Worm (Caenorhabditis elegans) whole organism, L3 larva: ENCODE measurements around the gene str-221.

Experiments
- R02D3.7 ChIP-seq: fragments of 150-350 bp; optimal IDR thresholded peaks from 2 replicates; lab custom pipeline; 2014; ENCODE audit warnings: missing biosample characterization, missing genetic modification characterization
- ZK546.5 ChIP-seq: sonication (generic microtip); optimal IDR thresholded peaks from 2 replicates; lab custom pipeline; 2017; ENCODE audit warnings: missing biosample characterization, missing genetic modification characterization
- ama-1 ChIP-seq: fragments of 150-350 bp; optimal IDR thresholded peaks from 2 replicates; lab custom pipeline; 2018
- ceh-16 ChIP-seq: sonication (generic microtip); optimal IDR thresholded peaks from 2 replicates; lab custom pipeline; 2017; ENCODE audit warnings: missing biosample characterization, missing genetic modification characterization
- ceh-82 ChIP-seq: fragments of 150-350 bp; optimal IDR thresholded peaks from 2 replicates; lab custom pipeline; 2014; ENCODE audit warnings: missing biosample characterization, missing genetic modification characterization
- ceh-9 ChIP-seq: sonication (generic microtip); optimal IDR thresholded peaks from 2 replicates; lab custom pipeline; 2018; ENCODE audit warnings: missing biosample characterization, missing genetic modification characterization
- egl-27 ChIP-seq: sonication (generic microtip); optimal IDR thresholded peaks from 4 replicates; lab custom pipeline; 2017; ENCODE audit warnings: missing biosample characterization, missing genetic modification reagents, missing genetic modification characterization
- egl-5 ChIP-seq: fragments of 150-350 bp; optimal IDR thresholded peaks from 2 replicates; lab custom pipeline; 2017; ENCODE audit warnings: missing biosample characterization, missing genetic modification reagents, missing genetic modification characterization, inconsistent platforms
- elt-2 ChIP-seq: sonication (generic microtip); optimal IDR thresholded peaks from 2 replicates; lab custom pipeline; 2016; ENCODE audit warnings: missing genetic modification reagents, mild to moderate bottlenecking, missing genetic modification characterization, missing compliant biosample characterization
- fkh-2 ChIP-seq: fragments of 150-350 bp; optimal IDR thresholded peaks from 2 replicates; lab custom pipeline; 2014; ENCODE audit warnings: missing biosample characterization, missing genetic modification reagents, missing genetic modification characterization
- fos-1 ChIP-seq: fragments of 150-350 bp; optimal IDR thresholded peaks from 2 replicates; lab custom pipeline; 2014; ENCODE audit warnings: missing biosample characterization, missing genetic modification characterization
- hmg-11 ChIP-seq: sonication (generic microtip); optimal IDR thresholded peaks from 2 replicates; lab custom pipeline; 2016; ENCODE audit warnings: missing genetic modification characterization, missing compliant biosample characterization
- lin-15B ChIP-seq: fragments of 150-350 bp; optimal IDR thresholded peaks from 2 replicates; lab custom pipeline; 2014; ENCODE audit warnings: missing biosample characterization, missing genetic modification characterization
- lin-39 ChIP-seq: fragments of 150-350 bp; optimal IDR thresholded peaks from 2 replicates; lab custom pipeline; 2018; ENCODE audit warnings: missing biosample characterization, missing genetic modification reagents, missing genetic modification characterization
- lsy-12 ChIP-seq: sonication (generic microtip); optimal IDR thresholded peaks from 2 replicates; lab custom pipeline; 2016; ENCODE audit warnings: mild to moderate bottlenecking, missing genetic modification characterization, missing compliant biosample characterization
- mdl-1 ChIP-seq: fragments of 150-350 bp; optimal IDR thresholded peaks from 2 replicates; lab custom pipeline; 2014; ENCODE audit warnings: missing biosample characterization, missing genetic modification characterization
- nfya-1 ChIP-seq: sonication (generic microtip); optimal IDR thresholded peaks from 2 replicates; lab custom pipeline; 2017; ENCODE audit warnings: missing genetic modification characterization, mild to moderate bottlenecking, missing compliant biosample characterization, antibody characterized with exemption, moderate library complexity; ENCODE audit not compliant: insufficient read depth
- nhr-12 ChIP-seq: fragments of 150-350 bp; optimal IDR thresholded peaks from 2 replicates; lab custom pipeline; 2014; ENCODE audit warnings: missing biosample characterization, missing genetic modification characterization
- nhr-23 ChIP-seq: fragments of 150-350 bp; optimal IDR thresholded peaks from 2 replicates; lab custom pipeline; 2014; ENCODE audit warnings: missing biosample characterization, missing genetic modification reagents, missing genetic modification characterization
- nhr-237 ChIP-seq: fragments of 150-350 bp; optimal IDR thresholded peaks from 2 replicates; lab custom pipeline; 2014; ENCODE audit warnings: missing biosample characterization, missing genetic modification characterization
- nhr-25 ChIP-seq: sonication (generic microtip); optimal IDR thresholded peaks from 2 replicates; lab custom pipeline; 2017; ENCODE audit warnings: missing biosample characterization, missing genetic modification characterization
- nhr-28 ChIP-seq: fragments of 150-350 bp; optimal IDR thresholded peaks from 2 replicates; lab custom pipeline; 2014; ENCODE audit warnings: missing biosample characterization, missing genetic modification characterization
- nhr-67 ChIP-seq: fragments of 150-350 bp; optimal IDR thresholded peaks from 2 replicates; lab custom pipeline; 2014; ENCODE audit warnings: missing biosample characterization, missing genetic modification characterization
- nhr-77 ChIP-seq: fragments of 150-350 bp; optimal IDR thresholded peaks from 2 replicates; lab custom pipeline; 2014; ENCODE audit warnings: missing biosample characterization, missing genetic modification characterization
- pha-4 ChIP-seq: fragments of 150-350 bp; optimal IDR thresholded peaks from 2 replicates; lab custom pipeline; 2014; ENCODE audit warnings: missing biosample characterization, missing genetic modification reagents, missing genetic modification characterization
- skn-1 ChIP-seq: fragments of 150-350 bp; optimal IDR thresholded peaks from 2 replicates; lab custom pipeline; 2014; ENCODE audit warnings: missing biosample characterization, missing genetic modification characterization
- snpc-4 ChIP-seq: fragments of 150-350 bp; optimal IDR thresholded peaks from 2 replicates; lab custom pipeline; 2014; ENCODE audit warnings: missing biosample characterization, missing genetic modification characterization
- zag-1 ChIP-seq: fragments of 150-350 bp; optimal IDR thresholded peaks from 2 replicates; lab custom pipeline; 2014; ENCODE audit warnings: missing biosample characterization, missing genetic modification characterization
- ztf-11 ChIP-seq: fragments of 150-350 bp; optimal IDR thresholded peaks from 2 replicates; lab custom pipeline; 2014; ENCODE audit warnings: missing biosample characterization, missing genetic modification characterization
- ztf-4 ChIP-seq: fragments of 150-350 bp; optimal IDR thresholded peaks from 2 replicates; lab custom pipeline; 2014; ENCODE audit warnings: missing biosample characterization, missing genetic modification characterization

Gene str-221

ce11 chrV:1629329-1629728 lies 10.8 kb upstream of the str-221 start, which contains the start of gene nhr-238:
Gene nhr-238, minus strand, starts transcription at chrV:1629432.
- TF ChIP-seq nhr-28 (tag; lab: Kevin White, UChicago) (peak; percentile 50), nhr-77 (tag; lab: Kevin White, UChicago) (peak; percentile 66), ZK546.5 (tag; lab: Kevin White, UChicago) (peak; percentile 47), ceh-16 (tag; lab: Kevin White, UChicago) (no peak), zag-1 (tag; lab: Kevin White, UChicago) (no peak), pha-4 (tag; lab: Kevin White, UChicago) (peak; percentile 11)
- TF ChIP-seq, all 47 proteins: peak for 4

- TF ChIP-seq ama-1 (lab: Kevin White, UChicago) = no peak
- TF ChIP-seq, all 47 proteins: peak for 0
Measured at ce11 chrV:1631148-1631547, 9.0 kb upstream of the str-221 start, which contains the start of gene Y46H3D.8. Gene Y46H3D.8, minus strand, starts transcription at chrV:1631248.

- TF ChIP-seq zag-1 (tag; lab: Kevin White, UChicago) (no peak), nhr-12 (no peak), lsy-12 (tag; lab: Kevin White, UChicago) (no peak), mdl-1 (tag; lab: Kevin White, UChicago) (no peak), ama-1 (lab: Kevin White, UChicago) (no peak), R02D3.7 (tag; lab: Kevin White, UChicago) (no peak), ztf-11 (no peak), fkh-2 (tag; lab: Kevin White, UChicago) (no peak), fos-1 (tag; lab: Kevin White, UChicago) (no peak), lin-39 (tag; lab: Kevin White, UChicago) (no peak), nhr-77 (tag; lab: Kevin White, UChicago) (no peak), lin-15B (tag; lab: Kevin White, UChicago) (no peak), nhr-23 (no peak), ZK546.5 (tag; lab: Kevin White, UChicago) (no peak), elt-2 (tag; lab: Kevin White, UChicago) (no peak), egl-5 (tag; lab: Kevin White, UChicago) (no peak)
Measured at ce11 chrV:1631717-1632116, 8.4 kb upstream of the str-221 start, which contains the start of gene irld-17. Gene irld-17, plus strand, starts transcription at chrV:1632017.

ce11 chrV:1635859-1636258 lies 4.2 kb upstream of the str-221 start, which contains the start of gene str-222:
Gene str-222, plus strand, starts transcription at chrV:1636159.
- TF ChIP-seq lsy-12 (tag; lab: Kevin White, UChicago) (no peak), ceh-16 (tag; lab: Kevin White, UChicago) (no peak), nfya-1 (tag; lab: Kevin White, UChicago) (no peak), egl-27 (no peak), egl-5 (tag; lab: Kevin White, UChicago) (no peak), skn-1 (no peak), pha-4 (tag; lab: Kevin White, UChicago) (no peak)

- TF ChIP-seq lsy-12 (tag; lab: Kevin White, UChicago) (no peak), ZK546.5 (tag; lab: Kevin White, UChicago) (no peak), nhr-12 (no peak), nhr-67 (tag; lab: Kevin White, UChicago) (no peak), zag-1 (tag; lab: Kevin White, UChicago) (no peak), snpc-4 (no peak), ceh-82 (no peak), ztf-4 (tag; lab: Kevin White, UChicago) (no peak), elt-2 (tag; lab: Kevin White, UChicago) (no peak), nhr-25 (tag; lab: Kevin White, UChicago) (no peak), hmg-11 (tag; lab: Kevin White, UChicago) (no peak), egl-5 (tag; lab: Kevin White, UChicago) (no peak), fos-1 (tag; lab: Kevin White, UChicago) (no peak), nhr-237 (tag; lab: Kevin White, UChicago) (no peak)
- TF ChIP-seq, all 47 proteins: peak for 0
Measured at ce11 chrV:1642199-1642598, 2.1 kb downstream of the str-221 start, which contains the start of gene Y46H3D.1. Gene Y46H3D.1, plus strand, starts transcription at chrV:1642499.

- TF ChIP-seq nhr-12 (no peak), nhr-25 (tag; lab: Kevin White, UChicago) (no peak), mdl-1 (tag; lab: Kevin White, UChicago) (no peak), ceh-9 (no peak)
- TF ChIP-seq, all 47 proteins: peak for 0
Measured at ce11 chrV:1642768-1643167, 2.7 kb downstream of the str-221 start.
